Worm (Caenorhabditis elegans) whole organism, L2 larva: ENCODE measurements around the gene C08A9.10.
"Not testable (repeated sequence)": the region's sequence is repeated elsewhere in the genome, so short reads cannot be mapped to it uniquely, and the experiment has no call there.

Source experiments
- F13H6.1 ChIP-seq: sonication (generic microtip); optimal IDR thresholded peaks from 2 replicates; lab custom pipeline; 2016; ENCODE audit warnings: missing genetic modification characterization, missing compliant biosample characterization
- Y55F3AM.14 ChIP-seq: fragments of 200-800 bp; sonication (Bioruptor generic); optimal IDR thresholded peaks from 2 replicates; lab custom pipeline; 2018; ENCODE audit warnings: mild to moderate bottlenecking, missing genetic modification characterization, missing compliant biosample characterization
- ceh-16 ChIP-seq: fragments of 150-350 bp; optimal IDR thresholded peaks from 2 replicates; lab custom pipeline; 2014; ENCODE audit warnings: missing biosample characterization, missing genetic modification characterization
- ceh-82 ChIP-seq: fragments of 150-350 bp; optimal IDR thresholded peaks from 2 replicates; lab custom pipeline; 2014; ENCODE audit warnings: missing biosample characterization, missing genetic modification characterization
- crh-2 ChIP-seq: sonication (generic microtip); optimal IDR thresholded peaks from 2 replicates; lab custom pipeline; 2017; ENCODE audit warnings: missing biosample characterization, missing genetic modification characterization
- egl-27 ChIP-seq: sonication (generic microtip); optimal IDR thresholded peaks from 3 replicates; lab custom pipeline; 2017; ENCODE audit warnings: missing biosample characterization, missing genetic modification reagents, missing genetic modification characterization
- elt-3 ChIP-seq: sonication (generic microtip); optimal IDR thresholded peaks from 2 replicates; lab custom pipeline; 2017; ENCODE audit warnings: missing biosample characterization, missing genetic modification characterization
- lin-11 ChIP-seq: fragments of 150-350 bp; sonication (generic microtip); optimal IDR thresholded peaks from 2 replicates; lab custom pipeline; 2014; ENCODE audit warnings: missing biosample characterization, missing genetic modification characterization, inconsistent platforms, mixed read lengths
- lin-13 ChIP-seq: fragments of 150-350 bp; optimal IDR thresholded peaks from 2 replicates; lab custom pipeline; 2014; ENCODE audit warnings: missing biosample characterization, missing genetic modification reagents, missing genetic modification characterization
- mab-5 ChIP-seq: fragments of 150-350 bp; optimal IDR thresholded peaks from 2 replicates; lab custom pipeline; 2014; ENCODE audit warnings: missing biosample characterization, missing genetic modification characterization
- mbf-1 ChIP-seq: sonication (generic microtip); optimal IDR thresholded peaks from 2 replicates; lab custom pipeline; 2017; ENCODE audit warnings: missing biosample characterization, missing genetic modification characterization
- nhr-10 ChIP-seq: sonication (generic microtip); optimal IDR thresholded peaks from 2 replicates; lab custom pipeline; 2017; ENCODE audit warnings: missing biosample characterization, missing genetic modification characterization
- nhr-21 ChIP-seq: fragments of 150-350 bp; optimal IDR thresholded peaks from 2 replicates; lab custom pipeline; 2014; ENCODE audit warnings: missing biosample characterization, missing genetic modification characterization
- nhr-237 ChIP-seq: fragments of 150-350 bp; optimal IDR thresholded peaks from 2 replicates; lab custom pipeline; 2014; ENCODE audit warnings: missing biosample characterization, missing genetic modification characterization
- nhr-25 ChIP-seq: fragments of 150-350 bp; sonication (generic microtip); optimal IDR thresholded peaks from 3 replicates; lab custom pipeline; 2014; ENCODE audit warnings: missing biosample characterization, missing genetic modification characterization
- nhr-6 ChIP-seq: fragments of 150-350 bp; optimal IDR thresholded peaks from 2 replicates; lab custom pipeline; 2014; ENCODE audit warnings: missing biosample characterization, missing genetic modification characterization
- peb-1 ChIP-seq: fragments of 150-350 bp; optimal IDR thresholded peaks from 2 replicates; lab custom pipeline; 2014; ENCODE audit warnings: missing biosample characterization, missing genetic modification characterization
- sem-4 ChIP-seq: fragments of 150-350 bp; optimal IDR thresholded peaks from 2 replicates; lab custom pipeline; 2014; ENCODE audit warnings: missing biosample characterization, missing genetic modification reagents, missing genetic modification characterization
- sma-3 ChIP-seq: sonication (generic microtip); optimal IDR thresholded peaks from 2 replicates; lab custom pipeline; 2016; ENCODE audit warnings: missing genetic modification reagents, missing genetic modification characterization, missing compliant biosample characterization
- sma-9 ChIP-seq, 2 experiments: fragments of 150-350 bp in 1 of 2; sonication (generic microtip) in 1 of 2; optimal IDR thresholded peaks; 2 replicates each; lab custom pipeline; 2014 to 2016; ENCODE audit warnings: missing genetic modification characterization in 2 of 2, mild to moderate bottlenecking in 1 of 2, missing biosample characterization in 1 of 2, missing compliant biosample characterization in 1 of 2, missing genetic modification reagents in 1 of 2, moderate library complexity in 1 of 2
- snpc-4 ChIP-seq: fragments of 150-350 bp; optimal IDR thresholded peaks from 2 replicates; lab custom pipeline; 2014; ENCODE audit warnings: missing biosample characterization, missing genetic modification characterization
- unc-62 ChIP-seq: fragments of 150-350 bp; optimal IDR thresholded peaks from 2 replicates; lab custom pipeline; 2014; ENCODE audit warnings: missing biosample characterization, missing genetic modification reagents, missing genetic modification characterization

C08A9.10 gene

ce11 chrX:17110555-17110954 is 29.6 kb downstream of the C08A9.10 start, which contains the start of gene lido-5:
TSS of gene lido-5 (minus strand) at chrX:17110655.
- TF ChIP-seq snpc-4 (tag; lab: Kevin White, UChicago) (no peak), F13H6.1 (tag; lab: Kevin White, UChicago) (no peak), Y55F3AM.14 (GFP tag; lab: Kevin White, UChicago) (no peak), nhr-237 (tag; lab: Kevin White, UChicago) (no peak), unc-62 (GFP tag; lab: Kevin White, UChicago) (no peak), egl-27 (tag; lab: Kevin White, UChicago) (no peak), nhr-25 (tag; lab: Kevin White, UChicago) (no peak), sma-9 (GFP tag; optimal IDR thresholded peaks at IDR 0.05; lab: Kevin White, UChicago) (no peak), sma-9 (tag; optimal IDR thresholded peaks at IDR 0.05; lab: Kevin White, UChicago) (no peak)

- no peak for TF ChIP-seq peb-1 (tag; lab: Kevin White, UChicago)
- TF ChIP-seq ceh-82 (tag; lab: Kevin White, UChicago) = no peak
- TF ChIP-seq lin-11 (tag; lab: Kevin White, UChicago) = no peak
- no peak for TF ChIP-seq sem-4 (tag; lab: Kevin White, UChicago)
- no peak for TF ChIP-seq ceh-16
- no peak for TF ChIP-seq sma-9 (GFP tag; optimal IDR thresholded peaks at IDR 0.05; lab: Kevin White, UChicago)
- TF ChIP-seq sma-9 (tag; optimal IDR thresholded peaks at IDR 0.05; lab: Kevin White, UChicago) = no peak
- no peak for TF ChIP-seq crh-2 (tag; lab: Kevin White, UChicago)
- TF ChIP-seq nhr-6 = no peak
- TF ChIP-seq mab-5 = no peak
- TF ChIP-seq nhr-21 (tag; lab: Kevin White, UChicago) = no peak
- TF ChIP-seq sma-3 (GFP tag; lab: Kevin White, UChicago) = no peak
- no peak for TF ChIP-seq nhr-10 (tag; lab: Kevin White, UChicago)
- TF ChIP-seq, all 48 proteins: peak for 0
Measured at ce11 chrX:17115089-17115488, 34.1 kb downstream of the C08A9.10 start, which contains the start of gene lido-6. TSS of gene lido-6 (minus strand) at chrX:17115189.

ce11 chrX:17117359-17117758 is 36.4 kb downstream of the C08A9.10 start, which contains the start of gene K09E3.2:
TSS of gene K09E3.2 (plus strand) at chrX:17117659.
- TF ChIP-seq elt-3 (tag; lab: Kevin White, UChicago); lin-13; mbf-1 (tag; lab: Kevin White, UChicago): not testable (repeated sequence)
- TF ChIP-seq, all 48 proteins: peak for 0; not testable (repeated sequence) for 48
